Fruit fly (Drosophila melanogaster): Measurements from ENCODE around the gene CG13926.

- no peak for TF ChIP-seq CG6254 (GFP tag; optimal IDR thresholded peaks at IDR 0.05)
- TF ChIP-seq E2f1 (GFP tag; IDR thresholded peaks at IDR 0.05) = no peak
These were observed 48.0 kb downstream of the CG13926 start for dm6 chr3L:1569966-1570276.
